Fruit fly (Drosophila melanogaster): ENCODE results near the gene CG11317.

DNA sequence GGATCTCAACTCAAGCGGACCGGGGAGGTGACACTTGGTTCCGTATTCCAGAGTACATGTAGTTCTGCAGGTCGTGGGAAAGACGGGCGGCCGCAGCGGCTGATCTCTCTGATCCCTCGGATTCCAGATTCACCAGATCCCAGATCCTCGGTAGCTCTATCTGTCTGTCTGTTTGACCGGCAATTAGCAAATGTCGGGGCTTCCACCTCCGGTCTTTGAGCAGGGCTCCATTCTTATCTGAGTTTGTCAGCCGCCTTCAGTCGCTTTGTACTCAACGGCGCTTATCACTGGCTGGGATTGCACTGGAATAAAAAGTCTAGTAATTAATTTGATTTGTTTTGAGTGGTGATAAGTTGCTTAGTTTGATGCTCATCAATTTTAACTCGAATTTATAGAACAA lies 30.8 kb downstream of the CG11317 start:
- TF ChIP-seq GATAd (GFP tag; optimal IDR thresholded peaks at IDR 0.05) (no peak), psq (GFP tag; optimal IDR thresholded peaks at IDR 0.05) (no peak), Rel (GFP tag; optimal IDR thresholded peaks at IDR 0.05) (no peak), Rel (tag; optimal IDR thresholded peaks at IDR 0.05) (no peak), Myc (optimal IDR thresholded peaks at IDR 0.05) (no peak), usp (GFP tag; optimal IDR thresholded peaks at IDR 0.05) (no peak), N (GFP tag; optimal IDR thresholded peaks at IDR 0.05) (no peak), lola (GFP tag; optimal IDR thresholded peaks at IDR 0.05) (no peak), Hr78 (GFP tag; optimal IDR thresholded peaks at IDR 0.05) (no peak), pan (optimal IDR thresholded peaks at IDR 0.05) (no peak), rgr (GFP tag; optimal IDR thresholded peaks at IDR 0.05) (no peak), h (GFP tag; optimal IDR thresholded peaks at IDR 0.05) (no peak)

Measured in whole organism, wandering third instar larva.